Fruit fly (Drosophila melanogaster): ENCODE results near the gene Oga.

Gene Oga

DNA sequence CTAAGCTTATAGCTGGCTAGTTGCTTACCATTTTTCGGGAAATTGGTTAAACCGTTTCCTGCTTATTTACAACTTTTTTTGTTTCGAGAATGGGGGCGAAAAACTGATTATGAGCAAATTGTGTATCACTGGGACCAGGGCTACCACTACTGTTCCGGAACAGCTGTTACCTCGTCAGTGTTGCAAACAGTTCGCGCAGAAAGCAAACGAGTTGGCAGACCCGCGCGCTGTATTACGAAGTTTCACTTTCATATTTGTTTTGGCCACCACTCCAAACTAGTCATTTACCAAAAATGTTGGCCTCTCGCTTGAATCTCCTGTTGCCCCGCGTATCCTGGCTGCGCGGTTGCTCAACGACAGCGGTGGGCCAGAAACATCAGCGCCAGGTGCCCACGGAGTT is 51.0 kb downstream of the Oga start, which contains the start of the genes AP-2sigma and Idi (continued):
- TF ChIP-seq kni (GFP tag; optimal IDR thresholded peaks at IDR 0.05) (peak; percentile 26), pho (GFP tag; optimal IDR thresholded peaks at IDR 0.05) (peak; percentile 6), lmd (GFP tag; IDR thresholded peaks at IDR 0.05) (0 out of 2 replicates have a peak, but pooled peaks have one; percentile 10), CG17186 (GFP tag; optimal IDR thresholded peaks at IDR 0.05) (peak; percentile 76), CG10274 (GFP tag; optimal IDR thresholded peaks at IDR 0.05) (no peak), emc (GFP tag; optimal IDR thresholded peaks at IDR 0.05) (no peak), CG7928 (GFP tag; optimal IDR thresholded peaks at IDR 0.05) (peak; percentile 94), ttk (GFP tag; IDR thresholded peaks at IDR 0.05) (no peak), Ptx1 (GFP tag; IDR thresholded peaks at IDR 0.05) (peak; percentile 19; the same call in 1 of the 2 replicates), Lhr (GFP tag; optimal IDR thresholded peaks at IDR 0.05) (no peak), CG8478 (optimal IDR thresholded peaks at IDR 0.05) (no peak), Hand (GFP tag; optimal IDR thresholded peaks at IDR 0.05) (no peak), MESR4 (GFP tag; optimal IDR thresholded peaks at IDR 0.05) (peak; percentile 83), HmgZ (tag; optimal IDR thresholded peaks at IDR 0.05) (peak; percentile 81), CG9797 (GFP tag; optimal IDR thresholded peaks at IDR 0.05) (no peak), CG8281 (tag; optimal IDR thresholded peaks at IDR 0.05) (no peak), CG6254 (GFP tag; optimal IDR thresholded peaks at IDR 0.05) (no peak), Aef1 (GFP tag; IDR thresholded peaks at IDR 0.05) (no peak), tup (GFP tag; optimal IDR thresholded peaks at IDR 0.05) (no peak), lov (optimal IDR thresholded peaks at IDR 0.05) (no peak), lov (GFP tag; IDR thresholded peaks at IDR 0.05) (peak; percentile 76; the same call in 1 of the 3 replicates), tll (GFP tag; optimal IDR thresholded peaks at IDR 0.05) (no peak), CG10565 (GFP tag; optimal IDR thresholded peaks at IDR 0.05) (no peak), CG10267 (tag; optimal IDR thresholded peaks at IDR 0.05) (peak; percentile 93), Mes4 (GFP tag; optimal IDR thresholded peaks at IDR 0.05) (peak; percentile 16), nerfin-1 (tag; optimal IDR thresholded peaks at IDR 0.05) (peak; percentile 42), Drgx (GFP tag; IDR thresholded peaks at IDR 0.05) (no peak), MBD-R2 (GFP tag; IDR thresholded peaks at IDR 0.05) (peak; percentile 98), klu (GFP tag; IDR thresholded peaks at IDR 0.05) (no peak), CG10543 (GFP tag; optimal IDR thresholded peaks at IDR 0.05) (peak; percentile 30), CG10209 (GFP tag; optimal IDR thresholded peaks at IDR 0.05) (peak; percentile 17), z (GFP tag; IDR thresholded peaks at IDR 0.05) (no peak), sens (GFP tag) (peak; percentile 36), CG18764 (GFP tag; optimal IDR thresholded peaks at IDR 0.05) (no peak), chm (GFP tag; IDR thresholded peaks at IDR 0.05) (peak; percentile 65), sug (tag; optimal IDR thresholded peaks at IDR 0.05) (peak; percentile 26), CG15601 (tag; optimal IDR thresholded peaks at IDR 0.05) (no peak), CG16863 (GFP tag; optimal IDR thresholded peaks at IDR 0.05) (peak; percentile 34), CG1602 (GFP tag; optimal IDR thresholded peaks at IDR 0.05) (no peak), cas (GFP tag; IDR thresholded peaks at IDR 0.05) (no peak), CG17802 (tag; optimal IDR thresholded peaks at IDR 0.05) (no peak), CG3995 (GFP tag; optimal IDR thresholded peaks at IDR 0.05) (peak; percentile 76), zfh1 (GFP tag; IDR thresholded peaks at IDR 0.05) (peak; percentile 55; the same call in 1 of the 3 replicates), CG13624 (GFP tag; optimal IDR thresholded peaks at IDR 0.05) (peak; percentile 69), Hsf (GFP tag; optimal IDR thresholded peaks at IDR 0.05) (no peak), CG32532 (GFP tag; IDR thresholded peaks at IDR 0.05) (no peak), CG14014 (GFP tag; IDR thresholded peaks at IDR 0.05) (0 out of 2 replicates have a peak, but pooled peaks have one; percentile 24), dm (GFP tag; optimal IDR thresholded peaks at IDR 0.05) (no peak), lbe (GFP tag; optimal IDR thresholded peaks at IDR 0.05) (no peak), fu2 (GFP tag; optimal IDR thresholded peaks at IDR 0.05) (peak; percentile 4), ranshi (GFP tag; IDR thresholded peaks at IDR 0.05) (no peak; the same call in 1 of the 2 replicates), mirr (GFP tag; optimal IDR thresholded peaks at IDR 0.05) (peak; percentile 2)
